Worm (Caenorhabditis elegans) whole organism, early embryonic: ENCODE results near the gene D2096.5.
"Not testable (repeated sequence)": the region's sequence is repeated elsewhere in the genome, so short reads cannot be mapped to it uniquely, and the experiment has no call there.

Experiments
- B0310.2 ChIP-seq: sonication (generic microtip); optimal IDR thresholded peaks from 2 replicates; lab custom pipeline; 2016; ENCODE audit warnings: mild to moderate bottlenecking, missing genetic modification characterization, missing compliant biosample characterization
- F13C5.2 ChIP-seq: sonication (generic microtip); optimal IDR thresholded peaks from 2 replicates; lab custom pipeline; 2017; ENCODE audit warnings: mild to moderate bottlenecking, missing genetic modification characterization, inconsistent platforms, missing compliant biosample characterization
- aly-1 ChIP-seq: sonication (generic microtip); optimal IDR thresholded peaks from 2 replicates; lab custom pipeline; 2016; ENCODE audit warnings: missing genetic modification characterization, missing compliant biosample characterization
- ama-1 ChIP-seq: fragments of 150-350 bp; optimal IDR thresholded peaks from 2 replicates; lab custom pipeline; 2014
- ceh-13 ChIP-seq: fragments of 200-800 bp; sonication (Bioruptor generic); optimal IDR thresholded peaks from 2 replicates; lab custom pipeline; 2018; ENCODE audit warnings: mild to moderate bottlenecking, missing genetic modification characterization, missing compliant biosample characterization
- ceh-36 ChIP-seq: sonication (generic microtip); optimal IDR thresholded peaks from 2 replicates; lab custom pipeline; 2016; ENCODE audit warnings: missing genetic modification characterization, inconsistent platforms, missing compliant biosample characterization
- ets-7 ChIP-seq: sonication (generic microtip); optimal IDR thresholded peaks from 2 replicates; lab custom pipeline; 2016; ENCODE audit warnings: missing genotype, missing genetic modification characterization, missing compliant biosample characterization
- flt-1 ChIP-seq: fragments of 200-800 bp; sonication (Bioruptor generic); IDR thresholded peaks from 2 replicates; pipeline ENCODE4 v1.3.6; 2022; ENCODE audit warnings: missing genetic modification characterization, missing compliant biosample characterization
- hmbx-1 ChIP-seq: sonication (generic microtip); optimal IDR thresholded peaks from 2 replicates; lab custom pipeline; 2016; ENCODE audit warnings: mild to moderate bottlenecking, missing genetic modification characterization, missing compliant biosample characterization
- hmg-4 ChIP-seq: fragments of 200-800 bp; sonication (Bioruptor generic); optimal IDR thresholded peaks from 2 replicates; lab custom pipeline; 2018; ENCODE audit warnings: mild to moderate bottlenecking, missing genetic modification characterization, missing compliant biosample characterization
- hnd-1 ChIP-seq: sonication (generic microtip); optimal IDR thresholded peaks from 2 replicates; lab custom pipeline; 2016; ENCODE audit warnings: missing genetic modification characterization, missing compliant biosample characterization
- pes-1 ChIP-seq: fragments of 200-800 bp; sonication (Bioruptor generic); IDR thresholded peaks from 2 replicates; pipeline ENCODE4 v1.3.6; 2022; ENCODE audit warnings: missing genetic modification reagents, missing genetic modification characterization, missing compliant biosample characterization
- scrt-1 ChIP-seq: fragments of 200-800 bp; sonication (Bioruptor generic); IDR thresholded peaks from 2 replicates; pipeline ENCODE4 v1.3.6; 2022; ENCODE audit warnings: missing genetic modification characterization, missing compliant biosample characterization
- sea-1 ChIP-seq: fragments of 200-800 bp; sonication (Bioruptor generic); conservative IDR thresholded peaks from 2 replicates; pipeline ENCODE4 v1.3.6; 2022; ENCODE audit warnings: missing genetic modification characterization, missing compliant biosample characterization
- tbx-11 ChIP-seq: fragments of 200-800 bp; sonication (Bioruptor generic); IDR thresholded peaks from 2 replicates; pipeline ENCODE4 v1.3.6; 2022; ENCODE audit warnings: missing genetic modification characterization, missing compliant biosample characterization
- tbx-37 ChIP-seq: fragments of 200-800 bp; sonication (Bioruptor generic); conservative IDR thresholded peaks from 2 replicates; pipeline ENCODE4 v1.3.6; 2022; ENCODE audit warnings: missing genetic modification reagents, missing genetic modification characterization, missing compliant biosample characterization
- tra-4 ChIP-seq: sonication (generic microtip); optimal IDR thresholded peaks from 2 replicates; lab custom pipeline; 2017; ENCODE audit warnings: missing genetic modification characterization, missing compliant biosample characterization

The D2096.5 gene

ce11 chrIV:8359716-8360407 is at the start of gene D2096.5:
Gene D2096.5 (minus strand): TSS chrIV:8359766.
- no peak for TF ChIP-seq tbx-37 (GFP tag; lab: Robert Waterston, UW)
- no peak for TF ChIP-seq pes-1 (GFP tag; lab: Robert Waterston, UW)
- TF ChIP-seq tbx-11 (GFP tag; lab: Robert Waterston, UW): no peak
- TF ChIP-seq ceh-13 (GFP tag; lab: Kevin White, UChicago): no peak
- no peak for TF ChIP-seq ceh-36 (tag; lab: Kevin White, UChicago)
- TF ChIP-seq flt-1 (GFP tag; lab: Robert Waterston, UW): no peak
- no peak for TF ChIP-seq F13C5.2 (tag; lab: Kevin White, UChicago)
- no peak for TF ChIP-seq hmbx-1
- no peak for TF ChIP-seq aly-1 (tag; lab: Kevin White, UChicago)
- no peak for TF ChIP-seq ama-1 (lab: Kevin White, UChicago)
- no peak for TF ChIP-seq scrt-1 (GFP tag; lab: Robert Waterston, UW)
- TF ChIP-seq B0310.2 (tag; lab: Kevin White, UChicago): no peak

- TF ChIP-seq hnd-1 (no peak), pes-1 (GFP tag; lab: Robert Waterston, UW) (no peak), sea-1 (GFP tag; lab: Robert Waterston, UW) (no peak), ceh-13 (GFP tag; lab: Kevin White, UChicago) (no peak), ets-7 (tag; lab: Kevin White, UChicago) (no peak), tra-4 (tag; lab: Kevin White, UChicago) (no peak), ama-1 (lab: Kevin White, UChicago) (no peak), scrt-1 (GFP tag; lab: Robert Waterston, UW) (no peak), tbx-37 (GFP tag; lab: Robert Waterston, UW) (no peak), aly-1 (tag; lab: Kevin White, UChicago) (no peak), flt-1 (GFP tag; lab: Robert Waterston, UW) (no peak), hmbx-1 (no peak), tbx-11 (GFP tag; lab: Robert Waterston, UW) (no peak), F13C5.2 (tag; lab: Kevin White, UChicago) (no peak)
These were observed 38.2 kb upstream of the D2096.5 start for ce11 chrIV:8397814-8398213.

- no peak for TF ChIP-seq hmg-4 (GFP tag; lab: Kevin White, UChicago)
- TF ChIP-seq ama-1 (lab: Kevin White, UChicago): no peak
- no peak for TF ChIP-seq aly-1 (tag; lab: Kevin White, UChicago)
- no peak for TF ChIP-seq hmbx-1
- no peak for TF ChIP-seq hnd-1
- TF ChIP-seq tbx-37 (GFP tag; lab: Robert Waterston, UW): no peak
- no peak for TF ChIP-seq scrt-1 (GFP tag; lab: Robert Waterston, UW)
- no peak for TF ChIP-seq tbx-11 (GFP tag; lab: Robert Waterston, UW)
- TF ChIP-seq ceh-13 (GFP tag; lab: Kevin White, UChicago): no peak
- no peak for TF ChIP-seq pes-1 (GFP tag; lab: Robert Waterston, UW)
- no peak for TF ChIP-seq F13C5.2 (tag; lab: Kevin White, UChicago)
- TF ChIP-seq ceh-36 (tag; lab: Kevin White, UChicago): no peak
- no peak for TF ChIP-seq ets-7 (tag; lab: Kevin White, UChicago)
- no peak for TF ChIP-seq flt-1 (GFP tag; lab: Robert Waterston, UW)
- no peak for TF ChIP-seq tra-4 (tag; lab: Kevin White, UChicago)
- no peak for TF ChIP-seq sea-1 (GFP tag; lab: Robert Waterston, UW)
- TF ChIP-seq B0310.2 (tag; lab: Kevin White, UChicago): no peak
These were observed 36.8 kb upstream of the D2096.5 start, which contains the start of gene timm-17B.2 for ce11 chrIV:8396348-8396747. Gene timm-17B.2 (plus strand): TSS chrIV:8396648.

- no peak for TF ChIP-seq hmbx-1
These were observed 34.5 kb upstream of the D2096.5 start, which contains the start of gene D2096.11 for ce11 chrIV:8394105-8394504. Gene D2096.11 (minus strand): TSS chrIV:8394205.

- TF ChIP-seq B0310.2, tra-4, ceh-36 (tag; lab: Kevin White, UChicago): not testable (repeated sequence)
These were observed 29.6 kb upstream of the D2096.5 start, which contains the start of gene D2096.10 for ce11 chrIV:8389139-8389538. Gene D2096.10 (minus strand): TSS chrIV:8389239.

- TF ChIP-seq tbx-37 (GFP tag; lab: Robert Waterston, UW): no peak
- no peak for TF ChIP-seq hnd-1
- no peak for TF ChIP-seq ceh-36 (tag; lab: Kevin White, UChicago)
- TF ChIP-seq F13C5.2 (tag; lab: Kevin White, UChicago): no peak
- no peak for TF ChIP-seq tra-4 (tag; lab: Kevin White, UChicago)
- no peak for TF ChIP-seq pes-1 (GFP tag; lab: Robert Waterston, UW)
- no peak for TF ChIP-seq aly-1 (tag; lab: Kevin White, UChicago)
- TF ChIP-seq sea-1 (GFP tag; lab: Robert Waterston, UW): no peak
- no peak for TF ChIP-seq ama-1 (lab: Kevin White, UChicago)
- TF ChIP-seq flt-1 (GFP tag; lab: Robert Waterston, UW): no peak
- TF ChIP-seq scrt-1 (GFP tag; lab: Robert Waterston, UW): no peak
These were observed 26.1 kb upstream of the D2096.5 start for ce11 chrIV:8385662-8386061.

ce11 chrIV:8384737-8385136 is 25.2 kb upstream of the D2096.5 start:
- TF ChIP-seq F13C5.2 (tag; lab: Kevin White, UChicago): no peak
- no peak for TF ChIP-seq ama-1 (lab: Kevin White, UChicago)
- no peak for TF ChIP-seq scrt-1 (GFP tag; lab: Robert Waterston, UW)
- TF ChIP-seq ets-7 (tag; lab: Kevin White, UChicago): no peak
- TF ChIP-seq tbx-37 (GFP tag; lab: Robert Waterston, UW): no peak
- no peak for TF ChIP-seq tbx-11 (GFP tag; lab: Robert Waterston, UW)
- TF ChIP-seq hnd-1: no peak
- TF ChIP-seq pes-1 (GFP tag; lab: Robert Waterston, UW): no peak
- no peak for TF ChIP-seq hmbx-1
- TF ChIP-seq tra-4 (tag; lab: Kevin White, UChicago): no peak
- no peak for TF ChIP-seq sea-1 (GFP tag; lab: Robert Waterston, UW)
